Worm (Caenorhabditis elegans) whole organism, L4 larva: ENCODE measurements around the gene gex-4.
"Not testable (repeated sequence)": the region's sequence is repeated elsewhere in the genome, so short reads cannot be mapped to it uniquely, and the experiment has no call there.

ENCODE experiments used
- D1046.2 ChIP-seq: fragments of 200-800 bp; sonication (Bioruptor generic); IDR thresholded peaks from 2 replicates; pipeline ENCODE4 v1.3.6; 2022; ENCODE audit warnings: missing genetic modification characterization, missing compliant biosample characterization
- F37D6.2 ChIP-seq: sonication (generic microtip); optimal IDR thresholded peaks from 2 replicates; lab custom pipeline; 2016; ENCODE audit warnings: mild to moderate bottlenecking, missing genetic modification characterization, missing compliant biosample characterization
- R02D3.7 ChIP-seq: fragments of 150-350 bp; sonication (generic microtip); optimal IDR thresholded peaks from 3 replicates; lab custom pipeline; 2014; ENCODE audit warnings: missing biosample characterization, missing genetic modification characterization
- T26A8.4 ChIP-seq: fragments of 200-800 bp; sonication (Bioruptor generic); IDR thresholded peaks from 2 replicates; pipeline ENCODE4 v1.3.6; 2022; ENCODE audit warnings: missing genetic modification characterization, missing compliant biosample characterization
- Y48G9A.11 ChIP-seq: fragments of 200-800 bp; sonication (Bioruptor generic); IDR thresholded peaks from 2 replicates; pipeline ENCODE4 v1.3.6; 2022; ENCODE audit warnings: missing genetic modification reagents, missing genetic modification characterization, missing compliant biosample characterization
- Y5F2A.4 ChIP-seq: fragments of 200-800 bp; sonication (Bioruptor generic); optimal IDR thresholded peaks from 2 replicates; lab custom pipeline; 2018; ENCODE audit warnings: mild to moderate bottlenecking, missing genetic modification characterization, missing compliant biosample characterization
- ZK337.2 ChIP-seq: fragments of 200-800 bp; sonication (Bioruptor generic); IDR thresholded peaks from 2 replicates; pipeline ENCODE4 v1.3.6; 2022; ENCODE audit warnings: missing genetic modification reagents, missing genetic modification characterization, missing compliant biosample characterization
- ZK546.5 ChIP-seq, 2 experiments: sonication (generic microtip); optimal IDR thresholded peaks; 2 replicates each; lab custom pipeline; 2017; ENCODE audit warnings: missing biosample characterization in 2 of 2, missing genetic modification characterization in 2 of 2
- ama-1 ChIP-seq: fragments of 150-350 bp; optimal IDR thresholded peaks from 2 replicates; lab custom pipeline; 2014; ENCODE audit warnings: inconsistent platforms, mixed read lengths
- ceh-20 ChIP-seq: fragments of 200-800 bp; sonication (Bioruptor generic); IDR thresholded peaks from 2 replicates; pipeline ENCODE4 v1.3.6; 2022; ENCODE audit warnings: missing genetic modification reagents, missing genetic modification characterization, missing compliant biosample characterization
- ceh-28 ChIP-seq: fragments of 150-350 bp; optimal IDR thresholded peaks from 2 replicates; lab custom pipeline; 2014; ENCODE audit warnings: missing biosample characterization, missing genetic modification reagents, missing genetic modification characterization
- ceh-82 ChIP-seq: sonication (generic microtip); optimal IDR thresholded peaks from 2 replicates; lab custom pipeline; 2017; ENCODE audit warnings: missing biosample characterization, missing genetic modification characterization
- cey-2 ChIP-seq: sonication (generic microtip); optimal IDR thresholded peaks from 3 replicates; lab custom pipeline; 2017; ENCODE audit warnings: missing genetic modification characterization, mild to moderate bottlenecking, missing compliant biosample characterization, antibody characterized with exemption, borderline replicate concordance; ENCODE audit not compliant: insufficient read depth
- daf-16 ChIP-seq, 3 experiments: sonication (generic microtip); optimal IDR thresholded peaks; 2 replicates each; lab custom pipeline; 2016 to 2017; ENCODE audit warnings: missing genetic modification characterization in 3 of 3, missing genetic modification reagents in 3 of 3, mild to moderate bottlenecking in 2 of 3, missing compliant biosample characterization in 2 of 3, missing biosample characterization in 1 of 3, moderate library complexity in 1 of 3
- dve-1 ChIP-seq: sonication (generic microtip); optimal IDR thresholded peaks from 2 replicates; lab custom pipeline; 2017; ENCODE audit warnings: antibody characterized with exemption, mild to moderate bottlenecking, missing genetic modification characterization, missing compliant biosample characterization; ENCODE audit not compliant: insufficient read depth
- gei-8 ChIP-seq: fragments of 200-800 bp; sonication (Bioruptor generic); optimal IDR thresholded peaks from 2 replicates; lab custom pipeline; 2018; ENCODE audit warnings: mild to moderate bottlenecking, missing genetic modification characterization, missing compliant biosample characterization
- hlh-11 ChIP-seq: fragments of 200-800 bp; sonication (Bioruptor generic); optimal IDR thresholded peaks from 2 replicates; lab custom pipeline; 2018; ENCODE audit warnings: mild to moderate bottlenecking, missing genetic modification characterization, missing compliant biosample characterization
- hmg-1.1 ChIP-seq: fragments of 200-800 bp; sonication (Bioruptor generic); IDR thresholded peaks from 2 replicates; pipeline ENCODE4 v1.3.6; 2022; ENCODE audit warnings: missing genetic modification reagents, missing genetic modification characterization, missing compliant biosample characterization
- jun-1 ChIP-seq: fragments of 150-350 bp; optimal IDR thresholded peaks from 2 replicates; lab custom pipeline; 2014; ENCODE audit warnings: missing biosample characterization, missing genetic modification reagents, missing genetic modification characterization
- madf-9 ChIP-seq: fragments of 200-800 bp; sonication (Bioruptor generic); conservative IDR thresholded peaks from 2 replicates; pipeline ENCODE4 v1.3.6; 2022; ENCODE audit warnings: missing genetic modification reagents, missing genetic modification characterization, missing compliant biosample characterization
- mdl-1 ChIP-seq, 2 experiments: fragments of 150-350 bp in 1 of 2; sonication (generic microtip) in 1 of 2; optimal IDR thresholded peaks; 2 replicates each; lab custom pipeline; 2014 to 2017; ENCODE audit warnings: missing biosample characterization in 2 of 2, missing genetic modification characterization in 2 of 2
- nhr-25 ChIP-seq: sonication (generic microtip); optimal IDR thresholded peaks from 2 replicates; lab custom pipeline; 2017; ENCODE audit warnings: missing genetic modification characterization, mild to moderate bottlenecking, missing compliant biosample characterization, antibody characterized with exemption, moderate library complexity, borderline replicate concordance; ENCODE audit not compliant: insufficient read depth
- nhr-28 ChIP-seq: fragments of 150-350 bp; optimal IDR thresholded peaks from 2 replicates; lab custom pipeline; 2014; ENCODE audit warnings: missing biosample characterization, missing genetic modification characterization
- pqm-1 ChIP-seq: sonication (generic microtip); optimal IDR thresholded peaks from 2 replicates; lab custom pipeline; 2017; ENCODE audit warnings: missing biosample characterization, missing genetic modification characterization
- rbr-2 ChIP-seq: sonication (generic microtip); optimal IDR thresholded peaks from 2 replicates; lab custom pipeline; 2016; ENCODE audit warnings: missing genotype, missing genetic modification characterization, missing compliant biosample characterization
- sdz-12 ChIP-seq: fragments of 200-800 bp; sonication (Bioruptor generic); optimal IDR thresholded peaks from 2 replicates; lab custom pipeline; 2018; ENCODE audit warnings: mild to moderate bottlenecking, missing genetic modification characterization, missing compliant biosample characterization
- skn-1 ChIP-seq: fragments of 150-350 bp; optimal IDR thresholded peaks from 2 replicates; lab custom pipeline; 2014; ENCODE audit warnings: missing biosample characterization, missing genetic modification characterization
- snpc-1.2 ChIP-seq: fragments of 200-800 bp; sonication (Bioruptor generic); IDR thresholded peaks from 2 replicates; pipeline ENCODE4 v1.3.6; 2022; ENCODE audit warnings: missing genetic modification reagents, missing genetic modification characterization, missing compliant biosample characterization
- spr-1 ChIP-seq: sonication (generic microtip); optimal IDR thresholded peaks from 2 replicates; lab custom pipeline; 2016; ENCODE audit warnings: mild to moderate bottlenecking, missing genetic modification characterization, missing compliant biosample characterization
- tra-1 ChIP-seq: fragments of 200-800 bp; sonication (Bioruptor generic); IDR thresholded peaks from 2 replicates; pipeline ENCODE4 v1.3.6; 2022; ENCODE audit warnings: missing genetic modification reagents, missing genetic modification characterization, missing compliant biosample characterization
- vab-7 ChIP-seq: fragments of 200-800 bp; sonication (Bioruptor generic); IDR thresholded peaks from 2 replicates; pipeline ENCODE4 v1.3.6; 2022; ENCODE audit warnings: missing genetic modification reagents, missing genetic modification characterization, missing compliant biosample characterization

Gene gex-4

ce11 chrIII:12188236-12188635 is 30.2 kb downstream of the gex-4 start:
- TF ChIP-seq snpc-1.2 (no peak), daf-16 (GFP tag; optimal IDR thresholded peaks at IDR 0.05; lab: Kevin White, UChicago) (no peak), daf-16 (tag; optimal IDR thresholded peaks at IDR 0.05; lab: Kevin White, UChicago) (peak; percentile 75), dve-1 (tag; lab: Kevin White, UChicago) (peak; percentile 12), D1046.2 (no peak), pqm-1 (tag; lab: Kevin White, UChicago) (peak; percentile 22)

DNA sequence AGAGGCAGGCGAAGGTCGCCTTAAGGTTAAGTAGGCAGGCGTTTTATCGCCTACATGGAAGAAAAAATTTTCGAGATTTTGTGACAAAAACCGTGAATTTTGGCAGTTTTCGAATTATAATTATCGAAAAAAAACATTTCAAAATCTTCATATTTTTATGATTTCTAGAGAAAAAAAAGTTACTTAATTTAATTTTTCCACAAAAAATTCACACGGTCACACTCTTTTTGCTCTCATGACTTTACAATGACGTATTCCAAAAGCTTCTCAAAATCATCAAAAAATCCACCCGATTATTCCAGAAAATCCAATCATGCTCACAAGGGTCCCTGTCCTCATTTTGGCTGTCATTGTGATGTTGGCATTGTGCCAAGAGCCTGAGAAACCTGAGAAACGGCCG is 32.3 kb downstream of the gex-4 start, which contains the start of gene lury-1:
Gene lury-1, plus strand, starts transcription at position 301 of the 400 bp plus-strand sequence.
- TF ChIP-seq T26A8.4, result no peak
- TF ChIP-seq F37D6.2 (tag; lab: Kevin White, UChicago), result no peak
- no peak for TF ChIP-seq tra-1 (GFP tag; lab: Robert Waterston, UW)

ce11 chrIII:12182919-12183318 is 35.5 kb downstream of the gex-4 start, which contains the start of gene Y75B8A.10:
Y75B8A.10 (minus strand) TSS chrIII:12183019.
- TF ChIP-seq ZK546.5 (tag; optimal IDR thresholded peaks at IDR 0.05; lab: Kevin White, UChicago), result no peak
- no peak for TF ChIP-seq ceh-82 (tag; lab: Kevin White, UChicago)
- TF ChIP-seq Y48G9A.11 (GFP tag; lab: Robert Waterston, UW), result no peak
- TF ChIP-seq vab-7 (GFP tag; lab: Robert Waterston, UW), result no peak
- no peak for TF ChIP-seq jun-1 (tag; lab: Kevin White, UChicago)
- TF ChIP-seq spr-1 (tag; lab: Kevin White, UChicago), result no peak
- no peak for TF ChIP-seq cey-2 (tag; lab: Kevin White, UChicago)
- TF ChIP-seq madf-9 (GFP tag; lab: Robert Waterston, UW), result no peak

- TF ChIP-seq ceh-28 (no peak), nhr-28 (tag; lab: Kevin White, UChicago) (peak; percentile 17), skn-1 (tag; lab: Kevin White, UChicago) (no peak), hlh-11 (tag; lab: Kevin White, UChicago) (peak; percentile 8), ceh-20 (GFP tag; lab: Robert Waterston, UW) (no peak), ZK337.2 (GFP tag; lab: Robert Waterston, UW) (no peak), tra-1 (GFP tag; lab: Robert Waterston, UW) (no peak), mdl-1 (tag; optimal IDR thresholded peaks at IDR 0.05; lab: Kevin White, UChicago) (peak in 1 of 2 experiments; percentile 1), Y5F2A.4 (no peak), R02D3.7 (tag; lab: Kevin White, UChicago) (no peak), sdz-12 (GFP tag; lab: Kevin White, UChicago) (no peak), hmg-1.1 (0 out of 2 replicates have a peak, but pooled peaks have one; percentile 27), nhr-25 (tag; lab: Kevin White, UChicago) (peak; percentile 77)
- TF ChIP-seq, all 104 proteins: peak for 5
Observed at ce11 chrIII:12178121-12178520, 40.3 kb downstream of the gex-4 start.

DNA sequence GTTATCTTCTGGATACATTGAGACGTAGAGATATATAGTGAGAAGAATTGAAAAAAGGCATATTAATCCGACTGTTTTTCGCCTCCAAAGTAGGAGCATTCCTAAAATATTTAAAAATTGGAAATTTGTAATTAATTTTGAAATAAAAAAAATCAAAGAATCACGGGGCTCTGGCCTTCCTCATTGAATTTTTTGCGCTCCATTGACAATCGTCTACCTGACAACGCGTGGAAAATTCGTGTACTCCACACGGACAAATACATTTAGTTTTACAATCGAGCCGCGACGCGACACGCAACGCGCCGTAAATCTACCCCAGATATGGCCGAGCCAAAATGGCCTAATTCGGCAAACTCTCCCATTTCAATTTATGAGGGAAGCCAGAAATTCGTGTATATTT is 41.3 kb downstream of the gex-4 start, which contains the start of gene gly-11:
Gene gly-11, minus strand, starts transcription at position 101 of the 400 bp plus-strand sequence.
- TF ChIP-seq ama-1 (lab: Kevin White, UChicago); gei-8 (GFP tag; lab: Kevin White, UChicago); rbr-2: not testable (repeated sequence)
